Fruit fly (Drosophila melanogaster) whole organism, embryonic: Measurements from ENCODE around the gene CG42822.

Experiments
- Ada2b ChIP-seq: fragments of 200-800 bp; sonication (Bioruptor generic); IDR thresholded peaks from 2 replicates; pipeline ENCODE4 v1.3.6; 2022; ENCODE audit warnings: missing biosample characterization, missing genetic modification characterization
- CG10209 ChIP-seq: fragments of 200-800 bp; sonication (Bioruptor generic); optimal IDR thresholded peaks from 3 replicates; lab custom pipeline; 2017; ENCODE audit warnings: missing biosample characterization, mild to moderate bottlenecking, missing genetic modification characterization, missing genetic modification reagents
- CG10267 ChIP-seq: fragments of 200-800 bp; sonication (Bioruptor generic); optimal IDR thresholded peaks from 2 replicates; lab custom pipeline; 2018; ENCODE audit warnings: missing biosample characterization, mild to moderate bottlenecking, missing genetic modification characterization, moderate library complexity
- CG10565 ChIP-seq: fragments of 200-800 bp; sonication (Bioruptor generic); optimal IDR thresholded peaks from 3 replicates; lab custom pipeline; 2016; ENCODE audit warnings: missing biosample characterization, mild to moderate bottlenecking, missing genetic modification characterization
- CG12071 ChIP-seq: fragments of 200-800 bp; sonication (Bioruptor generic); optimal IDR thresholded peaks from 3 replicates; lab custom pipeline; 2018; ENCODE audit warnings: missing biosample characterization, mild to moderate bottlenecking, missing genetic modification characterization
- CG12236 ChIP-seq: fragments of 200-800 bp; sonication (Bioruptor generic); optimal IDR thresholded peaks from 2 replicates; lab custom pipeline; 2016; ENCODE audit warnings: missing biosample characterization, missing genetic modification characterization
- CG13296 ChIP-seq: fragments of 200-800 bp; sonication (Bioruptor generic); optimal IDR thresholded peaks from 3 replicates; lab custom pipeline; 2018; ENCODE audit warnings: missing biosample characterization, mild to moderate bottlenecking, missing genetic modification characterization
- CG13624 ChIP-seq: fragments of 200-800 bp; sonication (Bioruptor generic); optimal IDR thresholded peaks from 2 replicates; lab custom pipeline; 2016; ENCODE audit warnings: missing biosample characterization, missing genetic modification characterization
- CG14441 ChIP-seq: fragments of 200-800 bp; sonication (Bioruptor generic); IDR thresholded peaks from 2 replicates; pipeline ENCODE4 v1.3.6; 2022; ENCODE audit warnings: missing biosample characterization, missing genetic modification characterization
- CG14710 ChIP-seq: fragments of 200-800 bp; sonication (Bioruptor generic); optimal IDR thresholded peaks from 3 replicates; lab custom pipeline; 2019; ENCODE audit warnings: missing biosample characterization, mild to moderate bottlenecking, missing genetic modification characterization, moderate library complexity
- CG15514 ChIP-seq: fragments of 200-800 bp; sonication (Bioruptor generic); optimal IDR thresholded peaks from 3 replicates; lab custom pipeline; 2017; ENCODE audit warnings: missing biosample characterization, missing genetic modification characterization, mild to moderate bottlenecking, moderate library complexity, missing genetic modification reagents
- CG1792 ChIP-seq: fragments of 200-800 bp; sonication (Bioruptor generic); optimal IDR thresholded peaks from 2 replicates; lab custom pipeline; 2016; ENCODE audit warnings: missing biosample characterization, missing genetic modification characterization
- CG18476 ChIP-seq: fragments of 200-800 bp; sonication (Bioruptor generic); optimal IDR thresholded peaks from 2 replicates; lab custom pipeline; 2016; ENCODE audit warnings: missing biosample characterization, mild to moderate bottlenecking, missing genetic modification characterization
- CG33213 ChIP-seq: fragments of 200-800 bp; sonication (Bioruptor generic); optimal IDR thresholded peaks from 3 replicates; lab custom pipeline; 2016; ENCODE audit warnings: missing biosample characterization, missing genetic modification characterization
- CG7745 ChIP-seq: fragments of 200-800 bp; sonication (Bioruptor generic); optimal IDR thresholded peaks from 2 replicates; lab custom pipeline; 2018; ENCODE audit warnings: missing biosample characterization, mild to moderate bottlenecking, missing genetic modification characterization, moderate library complexity
- CG7963 ChIP-seq: fragments of 200-800 bp; sonication (Bioruptor generic); IDR thresholded peaks from 3 replicates; pipeline ENCODE4 v1.3.6; 2022; ENCODE audit warnings: missing biosample characterization, missing genetic modification characterization; ENCODE audit not compliant: partially characterized antibody
- CG9609 ChIP-seq: fragments of 200-800 bp; sonication (Bioruptor generic); optimal IDR thresholded peaks from 3 replicates; lab custom pipeline; 2016; ENCODE audit warnings: missing biosample characterization, missing genetic modification characterization
- Deaf1 ChIP-seq: fragments of 200-800 bp; optimal IDR thresholded peaks from 3 replicates; lab custom pipeline; 2019; ENCODE audit warnings: missing biosample characterization, mild to moderate bottlenecking, missing genetic modification characterization, moderate library complexity
- Dek ChIP-seq: fragments of 200-800 bp; sonication (Bioruptor generic); optimal IDR thresholded peaks from 3 replicates; lab custom pipeline; 2019; ENCODE audit warnings: missing biosample characterization, mild to moderate bottlenecking, missing genetic modification characterization, moderate library complexity
- Ets97D ChIP-seq: fragments of 200-800 bp; sonication (Bioruptor generic); optimal IDR thresholded peaks from 3 replicates; lab custom pipeline; 2016; ENCODE audit warnings: missing biosample characterization, missing genetic modification characterization
- Fer1 ChIP-seq: fragments of 200-800 bp; sonication (Bioruptor generic); optimal IDR thresholded peaks from 2 replicates; lab custom pipeline; 2017; ENCODE audit warnings: missing biosample characterization, mild to moderate bottlenecking, missing genetic modification characterization
- HLH54F ChIP-seq: fragments of 200-800 bp; sonication (Bioruptor generic); optimal IDR thresholded peaks from 3 replicates; lab custom pipeline; 2016; ENCODE audit warnings: missing biosample characterization, missing genetic modification characterization
- HLHmδ ChIP-seq: fragments of 200-800 bp; sonication (Bioruptor generic); optimal IDR thresholded peaks from 2 replicates; lab custom pipeline; 2018; ENCODE audit warnings: missing biosample characterization, mild to moderate bottlenecking, missing genetic modification characterization, moderate library complexity
- Hmr ChIP-seq: fragments of 200-800 bp; sonication (Bioruptor generic); optimal IDR thresholded peaks from 3 replicates; lab custom pipeline; 2017; ENCODE audit warnings: mild to moderate bottlenecking, missing biosample characterization, missing genetic modification reagents, missing genetic modification characterization
- Hmx ChIP-seq: fragments of 200-800 bp; sonication (Bioruptor generic); optimal IDR thresholded peaks from 2 replicates; lab custom pipeline; 2016; ENCODE audit warnings: missing biosample characterization, missing genetic modification characterization
- Jarid2 ChIP-seq: fragments of 200-800 bp; sonication (Bioruptor generic); optimal IDR thresholded peaks from 3 replicates; lab custom pipeline; 2017; ENCODE audit warnings: mild to moderate bottlenecking, missing biosample characterization, missing genetic modification reagents, missing genetic modification characterization
- Mes4 ChIP-seq: fragments of 200-800 bp; sonication (Bioruptor generic); optimal IDR thresholded peaks from 2 replicates; lab custom pipeline; 2016; ENCODE audit warnings: missing biosample characterization, missing genetic modification characterization
- NK7.1 ChIP-seq: fragments of 200-800 bp; sonication (Bioruptor generic); optimal IDR thresholded peaks from 3 replicates; lab custom pipeline; 2016; ENCODE audit warnings: missing biosample characterization, missing genetic modification characterization
- Neu2 ChIP-seq: fragments of 200-800 bp; sonication (Bioruptor generic); optimal IDR thresholded peaks from 3 replicates; lab custom pipeline; 2016; ENCODE audit warnings: missing biosample characterization, missing genetic modification characterization, borderline replicate concordance
- Oli ChIP-seq: fragments of 200-800 bp; sonication (Bioruptor generic); optimal IDR thresholded peaks from 2 replicates; lab custom pipeline; 2018; ENCODE audit warnings: missing biosample characterization, mild to moderate bottlenecking, missing genetic modification characterization, moderate library complexity
- Rfx ChIP-seq: fragments of 200-800 bp; sonication (Bioruptor generic); IDR thresholded peaks from 2 replicates; pipeline ENCODE4 v1.3.6; 2022; ENCODE audit warnings: missing biosample characterization, missing genetic modification characterization
- Sox102F ChIP-seq: fragments of 200-800 bp; sonication (Bioruptor generic); optimal IDR thresholded peaks from 2 replicates; lab custom pipeline; 2018; ENCODE audit warnings: missing biosample characterization, mild to moderate bottlenecking, missing genetic modification characterization, moderate library complexity
- ash1 ChIP-seq: fragments of 200-800 bp; sonication (Bioruptor generic); optimal IDR thresholded peaks from 2 replicates; lab custom pipeline; 2018; ENCODE audit warnings: missing biosample characterization, mild to moderate bottlenecking, missing genetic modification characterization
- ato ChIP-seq: fragments of 200-800 bp; sonication (Bioruptor generic); IDR thresholded peaks from 2 replicates; pipeline ENCODE4 v1.3.6; 2022; ENCODE audit warnings: missing biosample characterization, missing genetic modification characterization; ENCODE audit not compliant: partially characterized antibody
- az2 ChIP-seq: fragments of 200-800 bp; sonication (Bioruptor generic); optimal IDR thresholded peaks from 3 replicates; lab custom pipeline; 2016; ENCODE audit warnings: missing biosample characterization, missing genetic modification characterization
- dmrt99B ChIP-seq: fragments of 200-800 bp; sonication (Bioruptor generic); optimal IDR thresholded peaks from 2 replicates; lab custom pipeline; 2018; ENCODE audit warnings: missing biosample characterization, mild to moderate bottlenecking, missing genetic modification characterization, moderate library complexity
- inv ChIP-seq: fragments of 200-800 bp; sonication (Bioruptor generic); IDR thresholded peaks from 2 replicates; pipeline ENCODE4 v1.3.6; 2022; ENCODE audit warnings: missing biosample characterization, missing genetic modification characterization; ENCODE audit not compliant: partially characterized antibody
- mam ChIP-seq: fragments of 200-800 bp; sonication (Bioruptor generic); optimal IDR thresholded peaks from 3 replicates; lab custom pipeline; 2016; ENCODE audit warnings: missing biosample characterization, missing genetic modification characterization
- mirr ChIP-seq: fragments of 200-800 bp; sonication (Bioruptor generic); optimal IDR thresholded peaks from 3 replicates; lab custom pipeline; 2018; ENCODE audit warnings: missing biosample characterization, mild to moderate bottlenecking, missing genetic modification characterization
- psq ChIP-seq: fragments of 200-800 bp; sonication (Bioruptor generic); optimal IDR thresholded peaks from 2 replicates; lab custom pipeline; 2017; ENCODE audit warnings: missing biosample characterization, missing genetic modification characterization
- ranshi ChIP-seq: fragments of 200-800 bp; sonication (Bioruptor generic); IDR thresholded peaks from 2 replicates; pipeline ENCODE4 v1.3.6; 2022; ENCODE audit warnings: missing biosample characterization, missing genetic modification characterization
- sc ChIP-seq, 3 experiments: fragments of >200 bp in 2 of 3; fragments of 200-800 bp in 1 of 3; sonication (Bioruptor generic) in 1 of 3; optimal IDR thresholded peaks; 2 replicates in 2 of 3; 3 replicates in 1 of 3; lab custom pipeline; 2017; ENCODE audit warnings: mild to moderate bottlenecking in 1 of 3, missing biosample characterization in 1 of 3, missing genetic modification characterization in 1 of 3, missing genetic modification reagents in 1 of 3
- sens ChIP-seq: fragments of 200-800 bp; sonication (Bioruptor generic); peaks from one replicate; lab custom pipeline; 2016; ENCODE audit warnings: missing biosample characterization, missing genetic modification characterization
- shn ChIP-seq: fragments of 200-800 bp; sonication (Bioruptor generic); optimal IDR thresholded peaks from 3 replicates; lab custom pipeline; 2016; ENCODE audit warnings: missing biosample characterization, missing genetic modification characterization
- slbo ChIP-seq: fragments of 200-800 bp; sonication (Bioruptor generic); IDR thresholded peaks from 2 replicates; pipeline ENCODE4 v1.3.6; 2022; ENCODE audit warnings: missing biosample characterization, missing genetic modification characterization
- stc ChIP-seq: fragments of 200-800 bp; sonication (Bioruptor generic); IDR thresholded peaks from 2 replicates; pipeline ENCODE4 v1.3.6; 2022; ENCODE audit warnings: missing biosample characterization, missing genetic modification characterization
- stwl ChIP-seq: fragments of 200-800 bp; sonication (Bioruptor generic); optimal IDR thresholded peaks from 3 replicates; lab custom pipeline; 2018; ENCODE audit warnings: missing biosample characterization, mild to moderate bottlenecking, missing genetic modification characterization, moderate library complexity
- ttk ChIP-seq: fragments of 200-800 bp; sonication (Bioruptor generic); IDR thresholded peaks from 2 replicates; pipeline ENCODE4 v2.1.2; 2022; ENCODE audit warnings: missing biosample characterization, missing genetic modification characterization
- zen ChIP-seq: fragments of 200-800 bp; sonication (Bioruptor generic); optimal IDR thresholded peaks from 3 replicates; lab custom pipeline; 2018; ENCODE audit warnings: missing biosample characterization, mild to moderate bottlenecking, missing genetic modification characterization, moderate library complexity

CG42822 gene

DNA sequence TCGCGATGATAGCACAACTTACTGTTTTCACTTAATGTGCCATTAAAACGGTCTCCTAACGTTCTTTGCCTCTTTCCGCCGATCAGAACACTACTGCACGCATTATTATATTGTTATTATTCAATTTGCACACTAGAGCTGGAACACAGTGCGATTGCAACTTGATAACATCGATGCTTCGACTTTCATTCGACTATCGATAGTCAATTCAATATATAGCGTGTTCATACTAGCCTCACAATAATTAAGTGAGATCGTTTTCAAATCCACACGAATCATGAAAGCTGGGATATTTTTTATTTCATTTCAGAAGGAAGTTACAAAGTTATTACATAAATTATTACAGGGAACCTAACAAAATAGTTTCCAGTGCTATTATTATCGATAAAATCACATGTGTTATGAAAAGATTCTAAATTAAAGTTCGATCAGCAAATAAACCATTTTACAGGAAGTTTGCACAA, 12.4 kb upstream of the CG42822 start (continued):
- TF ChIP-seq CG9609 (GFP tag; lab: Kevin White, UChicago) (peak; percentile 48), Hmr (peak; percentile 71), zen (tag; lab: Kevin White, UChicago) (peak; percentile 38), Dek (peak; percentile 75), ranshi (GFP tag; lab: Robert Waterston, UW) (peak; percentile 62), CG12071 (no peak), NK7.1 (GFP tag; lab: Kevin White, UChicago) (no peak), CG7745 (no peak), CG14710 (tag; lab: Kevin White, UChicago) (peak; percentile 2), CG13624 (GFP tag; lab: Kevin White, UChicago) (peak; percentile 39), CG1792 (GFP tag; lab: Kevin White, UChicago) (no peak), sens (peak; percentile 89), CG13296 (GFP tag; lab: Kevin White, UChicago) (peak; percentile 14), az2 (GFP tag; lab: Kevin White, UChicago) (peak; percentile 50), CG18476 (GFP tag; lab: Kevin White, UChicago) (peak; percentile 23), inv (GFP tag; lab: Robert Waterston, UW) (peak; percentile 79), CG10209 (GFP tag; lab: Kevin White, UChicago) (peak; percentile 43), Jarid2 (GFP tag; lab: Kevin White, UChicago) (no peak), CG10267 (peak; percentile 16), CG33213 (peak; percentile 4), CG14441 (GFP tag; lab: Robert Waterston, UW) (peak; percentile 50), Deaf1 (peak; percentile 2), Neu2 (GFP tag; lab: Kevin White, UChicago) (no peak), ato (GFP tag; lab: Robert Waterston, UW) (peak; percentile 81), HLHmδ (GFP tag; lab: Kevin White, UChicago) (no peak), Sox102F (peak; percentile 62), stwl (tag; lab: Kevin White, UChicago) (peak; percentile 81), Ets97D (peak; percentile 45), CG12236 (peak; percentile 8), Hmx (GFP tag; lab: Kevin White, UChicago) (peak; percentile 8), dmrt99B (tag; lab: Kevin White, UChicago) (peak; percentile 47), Oli (tag; lab: Kevin White, UChicago) (peak; percentile 55), shn (GFP tag; lab: Kevin White, UChicago) (peak; percentile 54), Rfx (GFP tag; lab: Robert Waterston, UW) (peak; percentile 75), slbo (GFP tag; lab: Robert Waterston, UW) (peak; percentile 67), HLH54F (GFP tag; lab: Kevin White, UChicago) (peak; percentile 60), mam (GFP tag; lab: Kevin White, UChicago) (peak; percentile 78), CG7963 (GFP tag; lab: Robert Waterston, UW) (peak; percentile 73; the same call in 2 of the 3 replicates), Mes4 (peak; percentile 27), sc (optimal IDR thresholded peaks at IDR 0.05; lab: Kevin White, UChicago) (no peak), sc (GFP tag; optimal IDR thresholded peaks at IDR 0.05; lab: Kevin White, UChicago) (no peak), CG15514 (GFP tag; lab: Kevin White, UChicago) (peak; percentile 37), mirr (peak; percentile 17), ttk (GFP tag; lab: Robert Waterston, UW) (no peak), ash1 (GFP tag; lab: Kevin White, UChicago) (no peak), psq (GFP tag; lab: Kevin White, UChicago) (no peak), Fer1 (peak; percentile 41), Ada2b (GFP tag; lab: Robert Waterston, UW) (peak; percentile 51; the same call in 1 of the 2 replicates), stc (0 out of 2 replicates have a peak, but pooled peaks have one; percentile 32), CG10565 (GFP tag; lab: Kevin White, UChicago) (no peak)
